Worm (Caenorhabditis elegans) whole organism, L2 larva: Measurements from ENCODE around the gene ced-11.

Source experiments
- Y55F3AM.14 ChIP-seq: fragments of 200-800 bp; sonication (Bioruptor generic); optimal IDR thresholded peaks from 2 replicates; lab custom pipeline; 2018; ENCODE audit warnings: mild to moderate bottlenecking, missing genetic modification characterization, missing compliant biosample characterization
- ZK546.5 ChIP-seq: sonication (generic microtip); optimal IDR thresholded peaks from 2 replicates; lab custom pipeline; 2017; ENCODE audit warnings: missing biosample characterization, missing genetic modification characterization
- alr-1 ChIP-seq: fragments of 150-350 bp; optimal IDR thresholded peaks from 2 replicates; lab custom pipeline; 2014; ENCODE audit warnings: missing biosample characterization, missing genetic modification characterization
- ama-1 ChIP-seq: fragments of 150-350 bp; optimal IDR thresholded peaks from 2 replicates; lab custom pipeline; 2018; ENCODE audit warnings: inconsistent platforms
- dmd-4 ChIP-seq: sonication (generic microtip); optimal IDR thresholded peaks from 2 replicates; lab custom pipeline; 2017; ENCODE audit warnings: missing biosample characterization, missing genetic modification characterization
- mab-5 ChIP-seq: fragments of 150-350 bp; optimal IDR thresholded peaks from 2 replicates; lab custom pipeline; 2014; ENCODE audit warnings: missing biosample characterization, missing genetic modification characterization
- nhr-21 ChIP-seq: fragments of 150-350 bp; optimal IDR thresholded peaks from 2 replicates; lab custom pipeline; 2014; ENCODE audit warnings: missing biosample characterization, missing genetic modification characterization
- unc-62 ChIP-seq: fragments of 150-350 bp; optimal IDR thresholded peaks from 2 replicates; lab custom pipeline; 2014; ENCODE audit warnings: missing biosample characterization, missing genetic modification reagents, missing genetic modification characterization
- zag-1 ChIP-seq: fragments of 150-350 bp; optimal IDR thresholded peaks from 2 replicates; lab custom pipeline; 2014; ENCODE audit warnings: missing biosample characterization, missing genetic modification characterization
- ztf-4 ChIP-seq: fragments of 150-350 bp; optimal IDR thresholded peaks from 2 replicates; lab custom pipeline; 2014; ENCODE audit warnings: missing biosample characterization, missing genetic modification characterization

- no peak for TF ChIP-seq ama-1 (lab: Kevin White, UChicago)
- no peak for TF ChIP-seq mab-5 (tag; lab: Kevin White, UChicago)
- TF ChIP-seq unc-62 (GFP tag; lab: Kevin White, UChicago), result no peak
- no peak for TF ChIP-seq ztf-4 (tag; lab: Kevin White, UChicago)
- no peak for TF ChIP-seq dmd-4 (tag; lab: Kevin White, UChicago)
- no peak for TF ChIP-seq Y55F3AM.14 (GFP tag; lab: Kevin White, UChicago)
- no peak for TF ChIP-seq zag-1 (tag; lab: Kevin White, UChicago)
- no peak for TF ChIP-seq ZK546.5 (tag; lab: Kevin White, UChicago)
- TF ChIP-seq nhr-21 (tag; lab: Kevin White, UChicago), result no peak
- no peak for TF ChIP-seq alr-1 (tag; lab: Kevin White, UChicago)
These were observed 10.2 kb upstream of the ced-11 start, which contains the start of gene cya-1 for ce11 chrIII:9109172-9109571.
